Worm (Caenorhabditis elegans): ENCODE data around the gene W07A12.8.

The W07A12.8 gene

DNA sequence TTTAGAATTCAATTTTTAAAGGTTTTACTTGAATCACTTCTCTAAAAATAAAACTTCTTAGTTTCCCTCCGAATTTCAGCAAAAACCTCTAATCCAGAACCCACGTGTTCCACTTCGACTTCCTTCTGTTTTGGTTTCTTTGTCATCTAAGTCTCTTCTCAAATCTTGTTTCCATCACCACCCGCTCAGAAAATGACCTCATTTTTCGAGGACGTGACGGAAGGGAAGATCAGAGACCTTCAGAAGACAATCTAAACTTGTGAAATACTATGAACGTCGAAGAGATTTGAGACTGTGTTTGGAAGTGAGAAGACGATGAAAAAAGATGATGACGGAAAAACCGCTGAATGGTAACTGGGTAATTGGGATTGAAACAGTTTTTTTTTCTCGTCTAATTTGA is 24.0 kb upstream of the W07A12.8 start:
- no peak for TF ChIP-seq xbp-1 (tag; optimal IDR thresholded peaks at IDR 0.05)
- peak; percentile 38 for TF ChIP-seq mep-1 (tag; optimal IDR thresholded peaks at IDR 0.05)
- no peak for TF ChIP-seq nhr-76 (tag; optimal IDR thresholded peaks at IDR 0.05)
- peak; percentile 70 for TF ChIP-seq lin-14 (GFP tag; optimal IDR thresholded peaks at IDR 0.05)
- peak in 1 of 6 experiments; percentile 17 for TF ChIP-seq elt-3 (tag; optimal IDR thresholded peaks at IDR 0.05)
- peak; percentile 86 for TF ChIP-seq nhr-85 (tag)
- TF ChIP-seq sup-37 (GFP tag; optimal IDR thresholded peaks at IDR 0.05), result no peak
- peak; percentile 79 for TF ChIP-seq blmp-1 (tag; optimal IDR thresholded peaks at IDR 0.05)
- TF ChIP-seq alr-1 (tag; optimal IDR thresholded peaks at IDR 0.05; ENCODE audit: borderline replicate concordance), result no peak
- TF ChIP-seq tlp-1 (tag; optimal IDR thresholded peaks at IDR 0.05), result no peak

DNA sequence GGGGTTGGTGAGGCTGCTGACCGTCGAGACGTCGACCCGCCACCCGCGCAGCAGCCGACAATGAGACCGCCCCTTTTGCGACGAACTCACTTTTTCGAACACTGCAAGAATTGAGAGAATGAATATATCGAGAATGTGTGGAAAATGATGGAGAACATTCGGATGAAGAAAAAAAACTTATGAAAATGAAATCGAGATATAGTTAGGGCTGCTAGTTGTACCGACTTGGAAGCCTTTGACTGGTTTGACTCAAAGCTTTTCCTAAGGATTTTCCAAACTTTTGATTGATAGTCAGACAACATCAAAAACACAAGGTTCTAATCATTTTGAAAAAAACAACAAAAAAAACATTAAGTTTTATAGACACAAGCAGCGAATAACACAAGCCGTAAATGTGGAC is 22.8 kb upstream of the W07A12.8 start, which contains the start of gene sym-2:
Gene sym-2, minus strand, starts transcription at position 101 of the 400 bp plus-strand sequence.
- no peak for TF ChIP-seq pax-3 (tag; optimal IDR thresholded peaks at IDR 0.05)
- TF ChIP-seq blmp-1 (tag; optimal IDR thresholded peaks at IDR 0.05), result peak; percentile 25
- 0 out of 2 replicates have a peak, but pooled peaks have one; percentile 22 for TF ChIP-seq grh-1 (GFP tag; IDR thresholded peaks at IDR 0.05)

DNA sequence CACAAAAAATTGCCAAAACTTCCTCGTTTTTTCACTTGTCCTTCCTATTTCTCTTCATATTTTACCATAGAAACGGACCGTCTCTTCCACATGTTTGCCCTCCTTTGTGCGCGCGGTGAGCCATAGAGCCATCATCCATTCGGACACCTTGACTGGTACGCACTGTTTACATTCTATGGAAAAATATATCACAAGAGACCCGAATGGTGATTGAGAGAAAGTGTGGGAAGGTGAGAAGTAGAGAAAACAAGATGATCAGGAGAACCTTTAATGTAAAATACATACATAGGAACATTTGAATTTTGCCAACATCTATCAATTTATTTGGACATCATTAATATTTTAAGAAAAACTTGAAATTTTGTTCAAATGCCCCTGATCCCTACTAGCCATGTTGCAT is 20.3 kb upstream of the W07A12.8 start:
- TF ChIP-seq Y116A8C.19 (tag; optimal IDR thresholded peaks at IDR 0.05; ENCODE audit: borderline replicate concordance) (no peak), aly-2 (tag; optimal IDR thresholded peaks at IDR 0.05) (no peak), nhr-77 (tag; optimal IDR thresholded peaks at IDR 0.05) (no peak)

DNA sequence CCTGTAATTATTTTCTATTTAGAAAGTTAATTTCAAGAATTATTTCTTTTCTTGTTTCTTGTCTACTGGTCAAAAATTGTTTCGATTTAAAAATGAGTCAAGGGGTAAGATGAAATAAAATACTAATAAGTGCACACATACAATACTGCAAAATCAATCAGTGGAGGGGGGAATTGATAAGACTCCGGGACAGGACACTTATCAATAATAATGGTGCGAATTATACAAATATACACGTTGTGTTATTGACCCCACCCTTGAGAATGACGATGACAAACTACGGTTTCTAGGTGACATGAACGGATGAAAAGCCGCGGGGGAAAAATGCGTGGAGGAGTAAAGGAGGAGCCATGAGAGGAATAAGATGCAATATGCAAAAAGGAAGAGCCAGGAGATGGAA is 15.5 kb upstream of the W07A12.8 start:
- TF ChIP-seq nhr-28 (tag; optimal IDR thresholded peaks at IDR 0.05) (no peak), elt-2 (tag; optimal IDR thresholded peaks at IDR 0.05) (peak; percentile 2), ceh-88 (GFP tag; IDR thresholded peaks at IDR 0.05) (no peak)

DNA sequence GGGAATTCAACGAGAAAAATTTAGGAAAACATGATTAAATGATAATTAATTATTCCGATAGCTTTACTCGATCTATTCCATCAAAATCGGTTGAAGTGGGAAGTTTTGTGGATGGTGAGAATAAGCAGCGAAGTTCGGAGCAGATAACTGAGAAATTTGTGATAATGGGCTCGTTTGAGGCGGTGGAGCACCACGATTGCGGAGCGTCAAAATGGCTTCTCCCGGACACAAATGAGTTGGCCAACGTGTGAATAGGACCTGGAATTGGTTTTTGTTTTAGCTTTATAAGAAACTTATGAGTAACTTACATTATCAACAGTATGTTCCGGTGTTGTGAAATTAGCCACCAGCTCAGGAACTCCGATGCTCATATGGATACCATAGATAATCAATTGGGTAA is 13.2 kb upstream of the W07A12.8 start:
- TF ChIP-seq zip-4 (GFP tag; optimal IDR thresholded peaks at IDR 0.05) (no peak), lin-14 (GFP tag; optimal IDR thresholded peaks at IDR 0.05) (no peak), nhr-90 (tag; optimal IDR thresholded peaks at IDR 0.05; ENCODE audit: poor library complexity) (no peak), grh-1 (GFP tag; IDR thresholded peaks at IDR 0.05) (no peak), ztf-11 (tag; optimal IDR thresholded peaks at IDR 0.05) (no peak), lin-35 (GFP tag; optimal IDR thresholded peaks at IDR 0.05) (no peak), fkh-10 (GFP tag; optimal IDR thresholded peaks at IDR 0.05) (no peak), unc-86 (tag; optimal IDR thresholded peaks at IDR 0.05) (no peak), sup-37 (GFP tag; optimal IDR thresholded peaks at IDR 0.05) (no peak), swsn-7 (tag; optimal IDR thresholded peaks at IDR 0.05) (no peak), ceh-82 (tag; optimal IDR thresholded peaks at IDR 0.05) (no peak)

DNA sequence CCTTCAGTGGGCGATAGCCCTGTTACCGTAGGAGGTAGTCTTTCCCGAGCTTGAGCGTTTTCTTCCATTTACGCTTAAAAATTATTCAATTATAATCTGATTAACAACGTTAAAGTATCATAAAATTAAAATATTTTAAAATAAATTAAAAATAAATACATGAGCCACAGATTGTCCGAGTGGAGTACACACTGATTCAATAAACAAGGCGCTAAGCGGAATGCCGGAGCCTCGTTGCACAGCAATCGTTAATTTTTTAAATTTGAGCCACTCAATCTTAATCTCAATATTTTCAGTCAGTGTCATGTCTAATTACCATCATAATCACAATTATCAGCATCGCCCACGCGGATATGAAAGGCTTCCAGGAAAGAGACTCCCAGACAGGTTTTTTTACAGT is 11.5 kb upstream of the W07A12.8 start, which contains the start of the genes sec-5 and pir-1:
Gene sec-5, minus strand, starts transcription at position 73 of the 400 bp plus-strand sequence.
Gene pir-1, plus strand, starts transcription at position 221 of the 400 bp plus-strand sequence.
- no peak for TF ChIP-seq ceh-90 (tag; optimal IDR thresholded peaks at IDR 0.05)
- no peak for TF ChIP-seq egl-13 (tag; optimal IDR thresholded peaks at IDR 0.05)
- TF ChIP-seq aha-1 (tag; optimal IDR thresholded peaks at IDR 0.05), result no peak
- no peak for TF ChIP-seq ces-1 (GFP tag; optimal IDR thresholded peaks at IDR 0.05)
- no peak for TF ChIP-seq nhr-12 (tag; optimal IDR thresholded peaks at IDR 0.05)
- TF ChIP-seq nhr-77 (tag; optimal IDR thresholded peaks at IDR 0.05), result no peak
- TF ChIP-seq sptf-1 (tag; optimal IDR thresholded peaks at IDR 0.05), result no peak
- TF ChIP-seq zag-1 (tag; optimal IDR thresholded peaks at IDR 0.05), result no peak
- TF ChIP-seq fkh-4 (tag; optimal IDR thresholded peaks at IDR 0.05; ENCODE audit: borderline replicate concordance), result no peak
- peak; percentile 54 for TF ChIP-seq nhr-47 (tag; optimal IDR thresholded peaks at IDR 0.05)
- no peak for TF ChIP-seq ama-1 (optimal IDR thresholded peaks at IDR 0.05)
- TF ChIP-seq C34B4.2 (tag; optimal IDR thresholded peaks at IDR 0.05), result no peak
- peak in 1 of 3 experiments; percentile 53 for TF ChIP-seq dpl-1 (GFP tag; optimal IDR thresholded peaks at IDR 0.05)
- peak; percentile 43 to 59 for TF ChIP-seq efl-1 (optimal IDR thresholded peaks at IDR 0.05)
- peak; percentile 63 to 66 for TF ChIP-seq efl-1 (GFP tag; optimal IDR thresholded peaks at IDR 0.05 in 1 of 2)
- no peak for TF ChIP-seq pag-3 (tag; optimal IDR thresholded peaks at IDR 0.05; ENCODE audit: borderline replicate concordance, insufficient read depth)
- TF ChIP-seq grh-1 (GFP tag; IDR thresholded peaks at IDR 0.05), result no peak
- TF ChIP-seq nhr-90 (tag; optimal IDR thresholded peaks at IDR 0.05; ENCODE audit: poor library complexity), result peak; percentile 48
- TF ChIP-seq aly-2 (tag; optimal IDR thresholded peaks at IDR 0.05), result no peak
- no peak for TF ChIP-seq nhr-11 (tag; optimal IDR thresholded peaks at IDR 0.05)
- no peak for TF ChIP-seq ztf-11 (tag; optimal IDR thresholded peaks at IDR 0.05)
- peak; percentile 56 to 60 for TF ChIP-seq lin-35 (GFP tag; optimal IDR thresholded peaks at IDR 0.05)
- no peak for TF ChIP-seq lir-3 (tag; optimal IDR thresholded peaks at IDR 0.05; ENCODE audit: poor library complexity)
- peak; percentile 17 to 38 (median 31) for TF ChIP-seq ceh-82 (tag; optimal IDR thresholded peaks at IDR 0.05)
